Fruit fly (Drosophila melanogaster): ENCODE results near the gene sgl.

- TF ChIP-seq CG9948 (tag; optimal IDR thresholded peaks at IDR 0.05) (no peak), CG14655 (GFP tag; optimal IDR thresholded peaks at IDR 0.05) (no peak), Ets98B (GFP tag; IDR thresholded peaks at IDR 0.05) (no peak), rn (GFP tag; IDR thresholded peaks at IDR 0.05) (no peak), CG17806 (tag; optimal IDR thresholded peaks at IDR 0.05) (no peak), EcR (GFP tag; optimal IDR thresholded peaks at IDR 0.05) (no peak), CG10348 (GFP tag; IDR thresholded peaks at IDR 0.05) (no peak), CG13204 (GFP tag; optimal IDR thresholded peaks at IDR 0.05) (no peak), CG8159 (tag; optimal IDR thresholded peaks at IDR 0.05) (no peak), Pif1B (GFP tag; optimal IDR thresholded peaks at IDR 0.05) (no peak), CG8301 (tag; optimal IDR thresholded peaks at IDR 0.05) (no peak), fd96Ca (GFP tag; IDR thresholded peaks at IDR 0.05) (no peak), Snoo (tag; optimal IDR thresholded peaks at IDR 0.05) (no peak)
Measured at dm6 chr3L:6957753-6958420, 6.7 kb downstream of the sgl start, which contains the start of the genes Uqcc1 and Surf1.

Measured in whole organism, pupa.